Worm (Caenorhabditis elegans): Measurements from ENCODE around the gene ubc-9.

ubc-9 gene

DNA sequence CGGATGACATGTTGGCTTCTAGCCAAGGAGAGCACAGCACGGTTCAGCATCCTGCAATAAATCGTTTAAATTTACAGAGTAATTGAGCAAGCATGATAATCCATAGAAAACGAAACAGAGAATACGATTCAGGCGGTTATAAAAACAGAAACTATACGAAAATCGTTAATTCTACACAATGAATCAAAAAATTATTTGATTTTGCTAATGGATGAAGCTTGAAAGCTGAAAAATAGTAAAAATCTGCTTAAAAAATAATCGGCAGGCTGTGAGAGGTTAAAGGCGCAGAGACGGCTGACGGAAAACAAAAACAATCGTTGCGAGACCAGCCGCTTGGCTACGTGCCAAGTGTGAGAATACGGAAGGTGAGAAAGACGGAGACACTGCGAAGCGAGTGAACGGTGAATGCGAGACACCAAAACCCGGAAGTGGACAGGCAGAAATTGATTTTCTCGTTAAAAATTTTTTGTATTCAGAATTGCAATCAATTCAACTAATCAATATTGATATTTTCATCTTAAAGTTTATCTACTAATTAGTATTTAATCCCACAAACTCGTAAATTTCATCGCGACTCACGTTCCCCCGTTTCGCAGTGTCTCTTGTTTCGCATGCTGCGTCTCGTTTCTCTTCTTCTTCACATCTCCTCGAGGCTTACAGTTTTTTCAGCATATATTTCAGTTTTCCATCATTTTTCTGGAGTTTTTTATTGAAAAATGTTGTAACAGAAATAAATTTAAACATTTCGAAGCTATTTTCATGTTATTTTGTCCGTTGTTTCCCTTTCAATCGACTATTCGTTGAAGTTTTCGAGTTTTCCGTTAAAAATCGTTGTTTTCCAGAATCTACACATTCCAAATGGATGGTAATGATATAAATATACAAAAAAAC is 9.6 kb downstream of the ubc-9 start, which contains the start of the genes F29B9.11 and jmjd-1.2 (continued):
- no peak for TF ChIP-seq mxl-2 (GFP tag; conservative IDR thresholded peaks at IDR 0.05)
- peak; percentile 89 to 99 for TF ChIP-seq hif-1 (tag; optimal IDR thresholded peaks at IDR 0.05)
- no peak for TF ChIP-seq fos-1 (tag; optimal IDR thresholded peaks at IDR 0.05)
- TF ChIP-seq R02D3.7 (tag; optimal IDR thresholded peaks at IDR 0.05): peak; percentile 63
- no peak for TF ChIP-seq aly-2 (tag; optimal IDR thresholded peaks at IDR 0.05)
- no peak for TF ChIP-seq ceh-32 (tag; optimal IDR thresholded peaks at IDR 0.05; ENCODE audit: poor library complexity)
- no peak for TF ChIP-seq zip-2 (tag; optimal IDR thresholded peaks at IDR 0.05)
- TF ChIP-seq lin-1 (GFP tag; IDR thresholded peaks at IDR 0.05): peak; percentile 67

DNA sequence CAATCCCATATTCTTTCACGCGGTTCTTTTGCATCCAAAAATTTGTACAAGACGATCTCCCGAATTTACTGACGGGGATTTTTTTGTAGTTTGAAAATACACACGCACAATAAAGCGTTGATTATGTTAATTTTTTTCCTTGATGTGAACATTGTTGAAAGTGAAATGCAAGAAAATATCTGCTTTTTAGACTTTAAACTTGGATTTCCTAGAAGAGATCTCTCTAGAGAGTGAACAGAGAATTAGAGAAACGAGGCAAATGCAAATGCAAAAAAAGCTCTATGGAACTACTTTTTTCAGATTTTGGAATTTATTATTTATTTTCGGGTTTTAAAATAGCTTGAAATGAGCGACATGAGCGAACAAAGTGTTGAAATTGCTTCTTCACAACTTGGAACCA is 14.2 kb downstream of the ubc-9 start, which contains the start of gene F29B9.1:
F29B9.1 (plus strand) TSS at position 301 of the 400 bp plus-strand sequence.
- TF ChIP-seq nhr-25 (tag; optimal IDR thresholded peaks at IDR 0.05; ENCODE audit: borderline replicate concordance, insufficient read depth) (no peak), duxl-1 (tag; optimal IDR thresholded peaks at IDR 0.05; ENCODE audit: poor library complexity) (peak; percentile 26), dve-1 (tag; optimal IDR thresholded peaks at IDR 0.05; ENCODE audit: insufficient read depth) (no peak)

DNA sequence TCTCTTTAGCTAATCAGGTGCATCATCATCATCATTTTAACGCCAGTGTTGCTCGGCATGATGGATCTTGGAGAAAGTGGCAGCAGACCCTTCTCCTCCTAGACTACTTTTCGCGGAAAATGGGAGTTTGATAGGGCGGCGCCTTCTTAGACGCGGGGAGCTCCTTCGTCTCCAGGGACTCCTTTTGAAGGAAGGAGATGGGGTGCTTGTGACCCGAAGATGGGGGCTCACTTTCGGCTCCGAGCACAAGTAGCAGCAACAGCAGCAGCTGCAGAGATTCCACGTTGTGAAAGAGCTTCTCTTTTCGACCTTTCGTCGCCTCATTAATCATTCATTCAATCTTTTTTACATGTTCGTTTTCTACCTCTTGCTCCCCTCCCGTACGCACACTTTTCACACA is 16.5 kb downstream of the ubc-9 start:
- TF ChIP-seq fos-1 (tag; optimal IDR thresholded peaks at IDR 0.05) (no peak), ces-1 (GFP tag; optimal IDR thresholded peaks at IDR 0.05) (no peak), mxl-3 (GFP tag; optimal IDR thresholded peaks at IDR 0.05) (no peak), snpc-1.2 (GFP tag; IDR thresholded peaks at IDR 0.05) (no peak), F44E2.7 (GFP tag; IDR thresholded peaks at IDR 0.05) (no peak), dmd-6 (GFP tag; IDR thresholded peaks at IDR 0.05) (no peak), mes-2 (tag; optimal IDR thresholded peaks at IDR 0.05; ENCODE audit: poor library complexity, severe bottlenecking) (no peak), pqm-1 (tag; optimal IDR thresholded peaks at IDR 0.05) (no peak), unc-39 (tag; optimal IDR thresholded peaks at IDR 0.05) (no peak), mxl-2 (GFP tag; conservative IDR thresholded peaks at IDR 0.05) (no peak), unc-62 (GFP tag; optimal IDR thresholded peaks at IDR 0.05 in 1 of 2) (peak in 1 of 2 experiments; percentile 77), unc-62 (tag; optimal IDR thresholded peaks at IDR 0.05) (no peak), set-16 (GFP tag; IDR thresholded peaks at IDR 0.05) (peak; percentile 79), ceh-20 (GFP tag; IDR thresholded peaks at IDR 0.05) (0 out of 2 replicates have a peak, but pooled peaks have one; percentile 25), daf-12 (tag; optimal IDR thresholded peaks at IDR 0.05) (no peak), lin-38 (GFP tag; IDR thresholded peaks at IDR 0.05) (no peak), ceh-44 (GFP tag; IDR thresholded peaks at IDR 0.05) (no peak)

DNA sequence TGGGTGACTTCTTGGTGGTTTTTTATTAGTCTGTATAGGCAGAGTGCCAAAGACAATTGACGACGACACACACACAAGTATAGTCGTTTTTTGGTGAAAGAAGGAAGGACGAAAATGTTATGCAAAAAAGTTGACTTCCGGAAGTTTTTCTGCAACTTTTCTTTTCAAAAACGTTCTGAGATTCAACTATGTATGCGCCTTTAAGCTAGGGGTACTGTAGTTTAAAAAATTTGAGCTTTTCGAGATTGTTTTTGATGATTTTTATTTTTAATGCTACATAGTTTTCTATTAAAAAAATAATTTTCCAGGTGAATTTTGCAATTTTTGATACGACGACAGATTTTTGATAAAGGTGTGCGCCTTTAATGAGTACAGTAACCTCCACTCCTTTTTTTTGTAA is 17.0 kb downstream of the ubc-9 start:
- TF ChIP-seq lin-1 (GFP tag; IDR thresholded peaks at IDR 0.05): no peak
- TF ChIP-seq mes-2 (tag; optimal IDR thresholded peaks at IDR 0.05; ENCODE audit: poor library complexity, severe bottlenecking): no peak
- TF ChIP-seq nhr-41 (GFP tag; IDR thresholded peaks at IDR 0.05): no peak

DNA sequence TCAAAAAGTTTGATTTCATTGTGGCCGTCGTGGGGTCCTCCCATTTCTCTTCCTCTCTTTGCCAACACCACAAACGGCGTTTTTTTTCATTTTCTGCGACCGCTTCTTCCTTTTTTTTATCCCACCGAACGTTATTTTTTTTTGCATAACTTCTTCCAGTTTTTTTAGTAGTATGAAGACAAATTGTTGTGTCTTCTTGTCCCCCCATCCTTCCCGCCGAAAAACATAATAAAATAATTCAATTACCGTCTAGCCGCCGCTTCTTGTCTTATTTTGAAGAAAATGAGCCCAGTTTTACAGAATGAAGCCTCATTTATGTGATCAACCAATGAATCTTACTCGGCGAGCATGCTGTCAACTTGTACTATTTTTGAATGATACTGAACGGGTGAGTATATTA is 18.4 kb downstream of the ubc-9 start, which contains the start of gene F29B9.12:
F29B9.12 (plus strand) TSS at position 301 of the 400 bp plus-strand sequence.
- TF ChIP-seq lin-15B (tag; optimal IDR thresholded peaks at IDR 0.05) (no peak), nhr-6 (tag; optimal IDR thresholded peaks at IDR 0.05) (no peak), madf-9 (GFP tag; conservative IDR thresholded peaks at IDR 0.05) (no peak), T26A8.4 (GFP tag; IDR thresholded peaks at IDR 0.05) (no peak), ama-1 (optimal IDR thresholded peaks at IDR 0.05) (no peak), ceh-62 (tag; optimal IDR thresholded peaks at IDR 0.05) (no peak), nhr-42 (GFP tag; IDR thresholded peaks at IDR 0.05) (no peak)

Measured in whole organism, L4 larva.